Worm (Caenorhabditis elegans) whole organism, late embryonic: ENCODE data around the gene C39B5.2.

Experiments used
- F13H6.1 ChIP-seq: sonication (generic microtip); optimal IDR thresholded peaks from 2 replicates; lab custom pipeline; 2016; ENCODE audit warnings: missing genetic modification characterization, missing compliant biosample characterization
- T23F11.4 ChIP-seq: fragments of 200-800 bp; sonication (Bioruptor generic); optimal IDR thresholded peaks from 2 replicates; lab custom pipeline; 2018; ENCODE audit warnings: mild to moderate bottlenecking, missing genetic modification characterization, missing compliant biosample characterization
- Y22D7AL.16 ChIP-seq: sonication (generic microtip); optimal IDR thresholded peaks from 2 replicates; lab custom pipeline; 2016; ENCODE audit warnings: missing genetic modification characterization, missing compliant biosample characterization
- ahr-1 ChIP-seq: sonication (generic microtip); optimal IDR thresholded peaks from 2 replicates; lab custom pipeline; 2016; ENCODE audit warnings: missing genetic modification characterization, missing compliant biosample characterization
- ama-1 ChIP-seq: fragments of 150-350 bp; optimal IDR thresholded peaks from 2 replicates; lab custom pipeline; 2014
- ceh-18 ChIP-seq: sonication (generic microtip); optimal IDR thresholded peaks from 2 replicates; lab custom pipeline; 2016; ENCODE audit warnings: missing genetic modification characterization, missing compliant biosample characterization
- ceh-2 ChIP-seq: sonication (generic microtip); optimal IDR thresholded peaks from 2 replicates; lab custom pipeline; 2016; ENCODE audit warnings: missing genotype, missing genetic modification characterization, missing compliant biosample characterization
- ceh-22 ChIP-seq: sonication (generic microtip); optimal IDR thresholded peaks from 2 replicates; lab custom pipeline; 2017; ENCODE audit warnings: missing biosample characterization, missing genetic modification characterization
- ceh-24 ChIP-seq: sonication (generic microtip); optimal IDR thresholded peaks from 2 replicates; lab custom pipeline; 2016; ENCODE audit warnings: mild to moderate bottlenecking, missing genetic modification characterization, missing compliant biosample characterization
- ceh-45 ChIP-seq: fragments of 200-800 bp; sonication (Bioruptor generic); IDR thresholded peaks from 2 replicates; pipeline ENCODE4 v1.3.6; 2022; ENCODE audit warnings: missing genetic modification reagents, missing genetic modification characterization, missing compliant biosample characterization
- ceh-48 ChIP-seq: sonication (generic microtip); optimal IDR thresholded peaks from 2 replicates; lab custom pipeline; 2016; ENCODE audit warnings: missing genetic modification characterization, inconsistent platforms, missing compliant biosample characterization
- ceh-6 ChIP-seq: fragments of 200-800 bp; sonication (Bioruptor generic); optimal IDR thresholded peaks from 2 replicates; lab custom pipeline; 2018; ENCODE audit warnings: mild to moderate bottlenecking, missing genetic modification characterization, missing compliant biosample characterization
- ceh-9 ChIP-seq: sonication (generic microtip); optimal IDR thresholded peaks from 2 replicates; lab custom pipeline; 2016; ENCODE audit warnings: mild to moderate bottlenecking, missing genetic modification characterization, inconsistent platforms, missing compliant biosample characterization
- dmd-4 ChIP-seq: sonication (generic microtip); optimal IDR thresholded peaks from 2 replicates; lab custom pipeline; 2016; ENCODE audit warnings: borderline replicate concordance, missing genetic modification characterization, missing compliant biosample characterization
- dve-1 ChIP-seq: sonication (generic microtip); optimal IDR thresholded peaks from 2 replicates; lab custom pipeline; 2017; ENCODE audit warnings: antibody characterized with exemption, mild to moderate bottlenecking, missing genetic modification characterization, missing compliant biosample characterization
- elt-2 ChIP-seq: sonication (generic microtip); optimal IDR thresholded peaks from 2 replicates; lab custom pipeline; 2016; ENCODE audit warnings: missing genetic modification reagents, missing genetic modification characterization, missing compliant biosample characterization
- fax-1 ChIP-seq: sonication (generic microtip); optimal IDR thresholded peaks from 2 replicates; lab custom pipeline; 2016; ENCODE audit warnings: missing genotype, missing genetic modification characterization, missing compliant biosample characterization
- fkh-10 ChIP-seq: fragments of 150-350 bp; optimal IDR thresholded peaks from 2 replicates; lab custom pipeline; 2014; ENCODE audit warnings: missing biosample characterization, missing genetic modification reagents, missing genetic modification characterization
- hlh-13 ChIP-seq: fragments of 200-800 bp; sonication (Bioruptor generic); optimal IDR thresholded peaks from 2 replicates; lab custom pipeline; 2018; ENCODE audit warnings: mild to moderate bottlenecking, missing genetic modification characterization, missing compliant biosample characterization
- hlh-30 ChIP-seq: sonication (generic microtip); optimal IDR thresholded peaks from 2 replicates; lab custom pipeline; 2017; ENCODE audit warnings: antibody characterized with exemption, missing genetic modification characterization, missing compliant biosample characterization; ENCODE audit not compliant: insufficient read depth
- hlh-8 ChIP-seq: sonication (generic microtip); optimal IDR thresholded peaks from 2 replicates; lab custom pipeline; 2016; ENCODE audit warnings: missing genotype, missing genetic modification characterization, missing compliant biosample characterization
- lim-6 ChIP-seq: sonication (generic microtip); optimal IDR thresholded peaks from 2 replicates; lab custom pipeline; 2016; ENCODE audit warnings: missing genetic modification characterization, missing compliant biosample characterization
- madf-2 ChIP-seq: sonication (generic microtip); optimal IDR thresholded peaks from 2 replicates; lab custom pipeline; 2017; ENCODE audit warnings: missing genetic modification characterization, missing compliant biosample characterization
- mec-3 ChIP-seq: sonication (generic microtip); optimal IDR thresholded peaks from 2 replicates; lab custom pipeline; 2016; ENCODE audit warnings: borderline replicate concordance, missing genetic modification characterization, missing compliant biosample characterization
- nfya-1 ChIP-seq: sonication (generic microtip); optimal IDR thresholded peaks from 2 replicates; lab custom pipeline; 2017; ENCODE audit warnings: missing genetic modification characterization, mild to moderate bottlenecking, missing compliant biosample characterization, antibody characterized with exemption, moderate library complexity
- nhr-11 ChIP-seq: fragments of 150-350 bp; optimal IDR thresholded peaks from 2 replicates; lab custom pipeline; 2014; ENCODE audit warnings: missing biosample characterization, missing genetic modification characterization
- odd-2 ChIP-seq: sonication (generic microtip); optimal IDR thresholded peaks from 2 replicates; lab custom pipeline; 2017; ENCODE audit warnings: antibody characterized with exemption, mild to moderate bottlenecking, missing genetic modification characterization, missing compliant biosample characterization
- pax-1 ChIP-seq: fragments of 150-350 bp; optimal IDR thresholded peaks from 2 replicates; lab custom pipeline; 2014; ENCODE audit warnings: missing biosample characterization, missing genetic modification characterization
- pha-2 ChIP-seq: sonication (generic microtip); optimal IDR thresholded peaks from 2 replicates; lab custom pipeline; 2017; ENCODE audit warnings: mild to moderate bottlenecking, missing genetic modification characterization, missing compliant biosample characterization
- pqm-1 ChIP-seq: sonication (generic microtip); optimal IDR thresholded peaks from 2 replicates; lab custom pipeline; 2016; ENCODE audit warnings: missing genetic modification characterization, missing compliant biosample characterization
- ref-2 ChIP-seq: sonication (generic microtip); optimal IDR thresholded peaks from 2 replicates; lab custom pipeline; 2016; ENCODE audit warnings: missing genetic modification characterization, missing compliant biosample characterization
- sox-2 ChIP-seq: fragments of 200-800 bp; sonication (Bioruptor generic); IDR thresholded peaks from 2 replicates; pipeline ENCODE4 v1.3.6; 2022; ENCODE audit warnings: missing genetic modification reagents, missing genetic modification characterization, missing compliant biosample characterization
- sox-4 ChIP-seq: sonication (generic microtip); optimal IDR thresholded peaks from 2 replicates; lab custom pipeline; 2017; ENCODE audit warnings: mild to moderate bottlenecking, missing genetic modification characterization, inconsistent platforms, missing compliant biosample characterization
- tbx-7 ChIP-seq: sonication (generic microtip); optimal IDR thresholded peaks from 2 replicates; lab custom pipeline; 2016; ENCODE audit warnings: missing genotype, missing genetic modification characterization, missing compliant biosample characterization
- ttx-3 ChIP-seq: sonication (generic microtip); optimal IDR thresholded peaks from 2 replicates; lab custom pipeline; 2016; ENCODE audit warnings: missing genetic modification reagents, missing genetic modification characterization, missing compliant biosample characterization
- unc-3 ChIP-seq, 2 experiments: fragments of 200-800 bp in 1 of 2; sonication (Bioruptor generic) in 1 of 2; sonication (generic microtip) in 1 of 2; conservative IDR thresholded peaks in 1 of 2; optimal IDR thresholded peaks in 1 of 2; 2 replicates each; pipeline versions ENCODE4 v1.3.6 to Lab custom; 2016 to 2022; ENCODE audit warnings: missing compliant biosample characterization in 2 of 2, missing genetic modification characterization in 2 of 2, missing genetic modification reagents in 1 of 2
- unc-42 ChIP-seq: sonication (generic microtip); optimal IDR thresholded peaks from 2 replicates; lab custom pipeline; 2016; ENCODE audit warnings: missing genotype, missing genetic modification characterization, missing compliant biosample characterization
- zip-5 ChIP-seq: sonication (generic microtip); optimal IDR thresholded peaks from 2 replicates; lab custom pipeline; 2016; ENCODE audit warnings: missing genetic modification characterization, missing compliant biosample characterization

Gene C39B5.2

ce11 chrIII:2276842-2277241 lies 42.2 kb downstream of the C39B5.2 start, which contains the start of gene Y54F10BM.21:
Gene Y54F10BM.21 (plus strand): TSS chrIII:2277142.
- TF ChIP-seq ahr-1 (tag; lab: Kevin White, UChicago) (no peak), sox-4 (tag; lab: Kevin White, UChicago) (no peak), mec-3 (tag; lab: Kevin White, UChicago) (no peak), nhr-11 (tag; lab: Kevin White, UChicago) (no peak), ama-1 (lab: Kevin White, UChicago) (no peak), ref-2 (tag; lab: Kevin White, UChicago) (no peak), T23F11.4 (GFP tag; lab: Kevin White, UChicago) (no peak), fkh-10 (GFP tag; lab: Kevin White, UChicago) (no peak), hlh-30 (tag; lab: Kevin White, UChicago) (no peak), ceh-24 (tag; lab: Kevin White, UChicago) (no peak), ttx-3 (tag; lab: Kevin White, UChicago) (no peak), zip-5 (tag; lab: Kevin White, UChicago) (no peak), unc-42 (no peak), elt-2 (tag; lab: Kevin White, UChicago) (no peak)

ce11 chrIII:2279457-2279856 lies 44.8 kb downstream of the C39B5.2 start, which contains the start of gene Y54F10BM.23:
Gene Y54F10BM.23 (minus strand): TSS chrIII:2279557.
- no peak for TF ChIP-seq fax-1 (tag; lab: Kevin White, UChicago)
- no peak for TF ChIP-seq ceh-18
- no peak for TF ChIP-seq lim-6 (tag; lab: Kevin White, UChicago)
- no peak for TF ChIP-seq T23F11.4 (GFP tag; lab: Kevin White, UChicago)
- TF ChIP-seq pqm-1: no peak
- TF ChIP-seq dmd-4 (tag; lab: Kevin White, UChicago): no peak
- TF ChIP-seq fkh-10 (GFP tag; lab: Kevin White, UChicago): no peak
- no peak for TF ChIP-seq ceh-45 (GFP tag; lab: Robert Waterston, UW)
- no peak for TF ChIP-seq Y22D7AL.16 (tag; lab: Kevin White, UChicago)
- TF ChIP-seq ceh-22 (tag; lab: Kevin White, UChicago): no peak

DNA sequence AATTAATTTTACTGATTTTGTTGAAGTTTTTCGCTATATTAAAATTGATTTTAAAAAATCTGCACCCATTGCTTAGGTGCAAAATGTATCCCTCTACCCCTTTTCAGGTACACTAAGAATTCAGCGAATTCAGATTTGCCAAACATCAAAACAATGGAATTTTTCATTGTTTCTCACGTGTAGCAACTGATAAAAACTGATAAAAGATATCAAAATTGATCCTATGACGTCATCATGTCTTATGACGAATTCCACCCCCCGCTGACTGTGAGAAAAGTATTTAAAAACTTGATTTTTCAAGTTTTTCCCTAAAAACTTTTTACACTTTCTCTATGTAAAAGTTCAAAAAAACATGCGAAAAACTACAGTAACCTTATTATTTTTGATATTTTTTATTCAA lies 45.9 kb downstream of the C39B5.2 start, which contains the start of gene Y54F10BM.22:
Gene Y54F10BM.22 (plus strand): TSS at position 331 of the 400 bp plus-strand sequence.
- no peak for TF ChIP-seq ceh-2 (tag; lab: Kevin White, UChicago)
- no peak for TF ChIP-seq pha-2 (tag; lab: Kevin White, UChicago)
- no peak for TF ChIP-seq T23F11.4 (GFP tag; lab: Kevin White, UChicago)
- TF ChIP-seq tbx-7 (tag; lab: Kevin White, UChicago): no peak
- no peak for TF ChIP-seq unc-3 (GFP tag; conservative IDR thresholded peaks at IDR 0.05; lab: Robert Waterston, UW)
- TF ChIP-seq unc-3 (tag; optimal IDR thresholded peaks at IDR 0.05; lab: Kevin White, UChicago): no peak
- TF ChIP-seq ceh-48 (tag; lab: Kevin White, UChicago): no peak
- no peak for TF ChIP-seq dmd-4 (tag; lab: Kevin White, UChicago)
- TF ChIP-seq ceh-45 (GFP tag; lab: Robert Waterston, UW): no peak
- no peak for TF ChIP-seq ceh-9 (tag; lab: Kevin White, UChicago)
- no peak for TF ChIP-seq F13H6.1 (tag; lab: Kevin White, UChicago)
- TF ChIP-seq sox-2 (GFP tag; lab: Robert Waterston, UW): no peak
- no peak for TF ChIP-seq pax-1 (tag; lab: Kevin White, UChicago)
- TF ChIP-seq pqm-1: no peak
- TF ChIP-seq madf-2 (tag; lab: Kevin White, UChicago): no peak
- TF ChIP-seq dve-1 (tag; lab: Kevin White, UChicago): no peak
- TF ChIP-seq hlh-13 (GFP tag; lab: Kevin White, UChicago): no peak
- no peak for TF ChIP-seq nfya-1
- TF ChIP-seq odd-2 (tag; lab: Kevin White, UChicago): no peak
- no peak for TF ChIP-seq hlh-8
- no peak for TF ChIP-seq ceh-6 (GFP tag; lab: Kevin White, UChicago)
